Fruit fly (Drosophila melanogaster) whole organism, embryonic: ENCODE results near the gene CG32488.
A peak's percentile ranks its signal among the peaks of the same experiment; 100 is the strongest.

Experiments used
- Abd-B ChIP-seq: fragments of 200-800 bp; sonication (Bioruptor generic); optimal IDR thresholded peaks from 2 replicates; lab custom pipeline; 2018; ENCODE audit warnings: missing biosample characterization, mild to moderate bottlenecking, missing genetic modification characterization, moderate library complexity
- Atf6 ChIP-seq: fragments of 200-800 bp; sonication (Bioruptor generic); IDR thresholded peaks from 2 replicates; pipeline ENCODE4 v1.3.6; 2022; ENCODE audit warnings: missing biosample characterization, missing genetic modification characterization
- Blimp-1 ChIP-seq: fragments of 200-800 bp; sonication (Bioruptor generic); optimal IDR thresholded peaks from 3 replicates; lab custom pipeline; 2018; ENCODE audit warnings: missing biosample characterization, missing genetic modification characterization, mild to moderate bottlenecking, moderate library complexity, missing genetic modification reagents
- CG10267 ChIP-seq: fragments of 200-800 bp; sonication (Bioruptor generic); optimal IDR thresholded peaks from 2 replicates; lab custom pipeline; 2018; ENCODE audit warnings: missing biosample characterization, mild to moderate bottlenecking, missing genetic modification characterization, moderate library complexity
- CG12219 ChIP-seq: fragments of 200-800 bp; sonication (Bioruptor generic); optimal IDR thresholded peaks from 3 replicates; lab custom pipeline; 2018; ENCODE audit warnings: missing biosample characterization, mild to moderate bottlenecking, missing genetic modification characterization
- CG13287 ChIP-seq: fragments of 200-800 bp; sonication (Bioruptor generic); IDR thresholded peaks from 2 replicates; pipeline ENCODE4 v1.3.6; 2022; ENCODE audit warnings: missing biosample characterization, missing genetic modification characterization; ENCODE audit not compliant: partially characterized antibody
- CG13894 ChIP-seq: fragments of 200-800 bp; sonication (Bioruptor generic); optimal IDR thresholded peaks from 3 replicates; lab custom pipeline; 2018; ENCODE audit warnings: missing biosample characterization, mild to moderate bottlenecking, missing genetic modification characterization, moderate library complexity
- CG14014 ChIP-seq: fragments of 200-800 bp; sonication (Bioruptor generic); IDR thresholded peaks from 2 replicates; pipeline ENCODE4 v1.3.6; 2022; ENCODE audit warnings: missing biosample characterization, missing genetic modification characterization
- CG14710 ChIP-seq: fragments of 200-800 bp; sonication (Bioruptor generic); optimal IDR thresholded peaks from 3 replicates; lab custom pipeline; 2019; ENCODE audit warnings: missing biosample characterization, mild to moderate bottlenecking, missing genetic modification characterization, moderate library complexity
- CG15601 ChIP-seq: fragments of 200-800 bp; sonication (Bioruptor generic); optimal IDR thresholded peaks from 3 replicates; lab custom pipeline; 2019; ENCODE audit warnings: missing biosample characterization, mild to moderate bottlenecking, missing genetic modification characterization, moderate library complexity
- CG16815 ChIP-seq: fragments of 200-800 bp; sonication (Bioruptor generic); optimal IDR thresholded peaks from 3 replicates; lab custom pipeline; 2017; ENCODE audit warnings: missing biosample characterization, mild to moderate bottlenecking, missing genetic modification characterization
- CG17361 ChIP-seq: fragments of 200-800 bp; sonication (Bioruptor generic); IDR thresholded peaks from 3 replicates; pipeline ENCODE4 v1.3.6; 2022; ENCODE audit warnings: missing biosample characterization, missing genetic modification characterization
- CG1832 ChIP-seq: fragments of 200-800 bp; sonication (Bioruptor generic); optimal IDR thresholded peaks from 2 replicates; lab custom pipeline; 2017; ENCODE audit warnings: missing biosample characterization, mild to moderate bottlenecking, missing genetic modification characterization, inconsistent platforms
- CG18476 ChIP-seq: fragments of 200-800 bp; sonication (Bioruptor generic); optimal IDR thresholded peaks from 2 replicates; lab custom pipeline; 2016; ENCODE audit warnings: missing biosample characterization, mild to moderate bottlenecking, missing genetic modification characterization
- CG2116 ChIP-seq: fragments of 200-800 bp; sonication (Bioruptor generic); optimal IDR thresholded peaks from 3 replicates; lab custom pipeline; 2018; ENCODE audit warnings: missing biosample characterization, mild to moderate bottlenecking, missing genetic modification characterization
- CG2875 ChIP-seq: fragments of 200-800 bp; sonication (Bioruptor generic); optimal IDR thresholded peaks from 2 replicates; lab custom pipeline; 2017; ENCODE audit warnings: missing biosample characterization, mild to moderate bottlenecking, missing genetic modification characterization, missing genetic modification reagents
- CG3281 ChIP-seq: fragments of 200-800 bp; sonication (Bioruptor generic); optimal IDR thresholded peaks from 3 replicates; lab custom pipeline; 2017; ENCODE audit warnings: missing biosample characterization, mild to moderate bottlenecking, missing genetic modification characterization
- CG34224 ChIP-seq: fragments of 200-800 bp; sonication (Bioruptor generic); IDR thresholded peaks from 3 replicates; pipeline ENCODE4 v1.3.6; 2022; ENCODE audit warnings: missing biosample characterization, missing genetic modification characterization; ENCODE audit not compliant: partially characterized antibody
- CG8924 ChIP-seq: fragments of 200-800 bp; optimal IDR thresholded peaks from 3 replicates; lab custom pipeline; 2019; ENCODE audit warnings: missing biosample characterization, mild to moderate bottlenecking, missing genetic modification characterization, moderate library complexity
- Dbx ChIP-seq: fragments of 200-800 bp; sonication (Bioruptor generic); IDR thresholded peaks from 3 replicates; pipeline ENCODE4 v1.3.6; 2022; ENCODE audit warnings: missing biosample characterization, missing genetic modification characterization
- Drgx ChIP-seq: fragments of 200-800 bp; sonication (Bioruptor generic); IDR thresholded peaks from 2 replicates; pipeline ENCODE4 v1.3.6; 2022; ENCODE audit warnings: missing biosample characterization, missing genetic modification characterization
- E2f2 ChIP-seq: fragments of 200-800 bp; sonication (Bioruptor generic); IDR thresholded peaks from 2 replicates; pipeline ENCODE4 v1.3.6; 2022; ENCODE audit warnings: missing biosample characterization, missing genetic modification characterization
- HLH4C ChIP-seq: fragments of 200-800 bp; sonication (Bioruptor generic); IDR thresholded peaks from 3 replicates; pipeline ENCODE4 v1.3.6; 2022; ENCODE audit warnings: missing biosample characterization, missing genetic modification characterization; ENCODE audit not compliant: partially characterized antibody
- Hmx ChIP-seq: fragments of 200-800 bp; sonication (Bioruptor generic); optimal IDR thresholded peaks from 2 replicates; lab custom pipeline; 2016; ENCODE audit warnings: missing biosample characterization, missing genetic modification characterization
- MESR4 ChIP-seq: fragments of 200-800 bp; sonication (Bioruptor generic); optimal IDR thresholded peaks from 2 replicates; lab custom pipeline; 2018; ENCODE audit warnings: missing biosample characterization, mild to moderate bottlenecking, missing genetic modification characterization, moderate library complexity
- Max ChIP-seq: fragments of 200-800 bp; sonication (Bioruptor generic); optimal IDR thresholded peaks from 2 replicates; lab custom pipeline; 2016; ENCODE audit warnings: missing biosample characterization, mild to moderate bottlenecking, missing genetic modification characterization
- Mes4 ChIP-seq: fragments of 200-800 bp; sonication (Bioruptor generic); optimal IDR thresholded peaks from 2 replicates; lab custom pipeline; 2016; ENCODE audit warnings: missing biosample characterization, missing genetic modification characterization
- Sry-β ChIP-seq: fragments of 200-800 bp; sonication (Bioruptor generic); optimal IDR thresholded peaks from 2 replicates; lab custom pipeline; 2018; ENCODE audit warnings: missing biosample characterization, mild to moderate bottlenecking, missing genetic modification characterization, moderate library complexity
- ato ChIP-seq: fragments of 200-800 bp; sonication (Bioruptor generic); IDR thresholded peaks from 2 replicates; pipeline ENCODE4 v1.3.6; 2022; ENCODE audit warnings: missing biosample characterization, missing genetic modification characterization; ENCODE audit not compliant: partially characterized antibody
- bbx ChIP-seq: fragments of 200-800 bp; sonication (Bioruptor generic); IDR thresholded peaks from 2 replicates; pipeline ENCODE4 v1.3.6; 2022; ENCODE audit warnings: missing biosample characterization, missing genetic modification characterization; ENCODE audit not compliant: partially characterized antibody
- bsh ChIP-seq, 2 experiments: fragments of 200-800 bp; sonication (Bioruptor generic); optimal IDR thresholded peaks; 2 replicates each; lab custom pipeline; 2017 to 2018; ENCODE audit warnings: mild to moderate bottlenecking in 2 of 2, missing biosample characterization in 2 of 2, missing genetic modification characterization in 2 of 2, moderate library complexity in 1 of 2
- chinmo ChIP-seq: fragments of 200-800 bp; sonication (Bioruptor generic); IDR thresholded peaks from 4 replicates; pipeline ENCODE4 v1.3.6; 2022; ENCODE audit warnings: missing biosample characterization, missing genetic modification characterization; ENCODE audit not compliant: partially characterized antibody
- disco-r ChIP-seq: fragments of 200-800 bp; sonication (Bioruptor generic); optimal IDR thresholded peaks from 2 replicates; lab custom pipeline; 2016; ENCODE audit warnings: missing biosample characterization, missing genetic modification characterization
- eve ChIP-seq, 2 experiments: fragments of >200 bp; optimal IDR thresholded peaks; 2 replicates each; lab custom pipeline; 2017; ENCODE audit warnings: missing biosample characterization in 2 of 2, missing genetic modification characterization in 2 of 2
- eyg ChIP-seq: fragments of 200-800 bp; sonication (Bioruptor generic); optimal IDR thresholded peaks from 3 replicates; lab custom pipeline; 2016; ENCODE audit warnings: missing biosample characterization, missing genetic modification characterization
- ham ChIP-seq: fragments of 200-800 bp; sonication (Bioruptor generic); IDR thresholded peaks from 2 replicates; pipeline ENCODE4 v1.3.6; 2022; ENCODE audit warnings: missing biosample characterization, missing genetic modification characterization
- kah ChIP-seq: fragments of 200-800 bp; sonication (Bioruptor generic); optimal IDR thresholded peaks from 2 replicates; lab custom pipeline; 2018; ENCODE audit warnings: missing biosample characterization, mild to moderate bottlenecking, missing genetic modification characterization
- mld ChIP-seq: fragments of 200-800 bp; sonication (Bioruptor generic); IDR thresholded peaks from 3 replicates; pipeline ENCODE4 v1.3.6; 2022; ENCODE audit warnings: missing biosample characterization, missing genetic modification characterization; ENCODE audit not compliant: partially characterized antibody
- otp ChIP-seq: fragments of 200-800 bp; sonication (Bioruptor generic); IDR thresholded peaks from 3 replicates; pipeline ENCODE4, ENCODE4 v1.3.6; 2022; ENCODE audit warnings: missing biosample characterization, missing genetic modification characterization
- pros ChIP-seq: fragments of 200-800 bp; sonication (Bioruptor generic); optimal IDR thresholded peaks from 3 replicates; lab custom pipeline; 2019; ENCODE audit warnings: missing biosample characterization, mild to moderate bottlenecking, missing genetic modification characterization, moderate library complexity
- pzg ChIP-seq: fragments of 200-800 bp; sonication (Bioruptor generic); optimal IDR thresholded peaks from 3 replicates; lab custom pipeline; 2018; ENCODE audit warnings: missing biosample characterization, mild to moderate bottlenecking, missing genetic modification characterization, moderate library complexity
- shn ChIP-seq: fragments of 200-800 bp; sonication (Bioruptor generic); optimal IDR thresholded peaks from 3 replicates; lab custom pipeline; 2016; ENCODE audit warnings: missing biosample characterization, missing genetic modification characterization
- sisA ChIP-seq: fragments of 200-800 bp; sonication (Bioruptor generic); IDR thresholded peaks from 2 replicates; pipeline ENCODE4 v1.3.6; 2022; ENCODE audit warnings: missing biosample characterization, missing genetic modification characterization
- trem ChIP-seq: fragments of 200-800 bp; optimal IDR thresholded peaks from 3 replicates; lab custom pipeline; 2019; ENCODE audit warnings: missing biosample characterization, mild to moderate bottlenecking, missing genetic modification characterization, moderate library complexity
- vnd ChIP-seq: fragments of 200-800 bp; sonication (Bioruptor generic); IDR thresholded peaks from 3 replicates; pipeline ENCODE4 v1.3.6; 2022; ENCODE audit warnings: missing biosample characterization, missing genetic modification characterization; ENCODE audit not compliant: partially characterized antibody
- zen2 ChIP-seq: fragments of 200-800 bp; sonication (Bioruptor generic); IDR thresholded peaks from 3 replicates; pipeline ENCODE4 v1.3.6; 2022; ENCODE audit warnings: missing biosample characterization, missing genetic modification characterization; ENCODE audit not compliant: partially characterized antibody

CG32488 gene

dm6 chr3L:3058970-3059883 is 43.4 kb upstream of the CG32488 start (continued):
- no peak for TF ChIP-seq eve (GFP tag; optimal IDR thresholded peaks at IDR 0.05; lab: Kevin White, UChicago)
- no peak for TF ChIP-seq mld (GFP tag; lab: Robert Waterston, UW)
- TF ChIP-seq CG17361 (GFP tag; lab: Robert Waterston, UW), result peak; percentile 70; the same call in 2 of the 3 replicates
- TF ChIP-seq kah (GFP tag; lab: Kevin White, UChicago), result peak; percentile 36
- peak; percentile 19 for TF ChIP-seq CG2875 (GFP tag; lab: Kevin White, UChicago)
- no peak for TF ChIP-seq ato
- no peak for TF ChIP-seq ham
- TF ChIP-seq bsh (GFP tag; optimal IDR thresholded peaks at IDR 0.05; lab: Kevin White, UChicago), result peak in 1 of 2 experiments; percentile 49

- TF ChIP-seq Drgx, result no peak
- TF ChIP-seq Max (GFP tag; lab: Kevin White, UChicago), result peak; percentile 35
- no peak for TF ChIP-seq CG15601 (tag; lab: Kevin White, UChicago)
- no peak for TF ChIP-seq Atf6 (GFP tag; lab: Robert Waterston, UW)
- no peak for TF ChIP-seq CG3281 (GFP tag; lab: Kevin White, UChicago)
- no peak for TF ChIP-seq sisA (GFP tag; lab: Robert Waterston, UW)
- TF ChIP-seq HLH4C (GFP tag; lab: Robert Waterston, UW), result peak; percentile 83
- TF ChIP-seq CG13894 (tag; lab: Kevin White, UChicago), result no peak
- TF ChIP-seq MESR4 (GFP tag; lab: Kevin White, UChicago), result peak; percentile 51
- TF ChIP-seq CG1832 (GFP tag; lab: Kevin White, UChicago), result no peak
- peak; percentile 42 for TF ChIP-seq CG2116
- no peak for TF ChIP-seq CG12219 (GFP tag; lab: Kevin White, UChicago)
- peak; percentile 76 for TF ChIP-seq CG13287 (GFP tag; lab: Robert Waterston, UW)
- TF ChIP-seq CG14710, result peak; percentile 100
- no peak for TF ChIP-seq Blimp-1 (GFP tag; lab: Kevin White, UChicago)
- peak; percentile 88 for TF ChIP-seq otp
- TF ChIP-seq Sry-β (GFP tag; lab: Kevin White, UChicago), result no peak
- no peak for TF ChIP-seq Hmx (GFP tag; lab: Kevin White, UChicago)
- TF ChIP-seq CG18476 (GFP tag; lab: Kevin White, UChicago), result no peak
- no peak for TF ChIP-seq CG8924 (tag; lab: Kevin White, UChicago)
- peak; percentile 74; the same call in 2 of the 4 replicates for TF ChIP-seq chinmo (GFP tag; lab: Robert Waterston, UW)
- peak; percentile 52; the same call in 1 of the 3 replicates for TF ChIP-seq vnd
- no peak for TF ChIP-seq Mes4 (GFP tag; lab: Kevin White, UChicago)
- TF ChIP-seq CG16815 (GFP tag; lab: Kevin White, UChicago), result no peak
- TF ChIP-seq pros (GFP tag; lab: Kevin White, UChicago), result no peak
- peak; percentile 64; the same call in 1 of the 3 replicates for TF ChIP-seq zen2
- no peak for TF ChIP-seq CG14014 (GFP tag; lab: Robert Waterston, UW)
- TF ChIP-seq shn, result no peak
- peak; percentile 51 for TF ChIP-seq trem (tag; lab: Kevin White, UChicago)
- TF ChIP-seq CG34224 (GFP tag; lab: Robert Waterston, UW), result peak; percentile 76
- peak; percentile 68 for TF ChIP-seq pzg (GFP tag; lab: Kevin White, UChicago)
- no peak for TF ChIP-seq Dbx (GFP tag; lab: Robert Waterston, UW)
- TF ChIP-seq eyg (GFP tag; lab: Kevin White, UChicago), result no peak
- TF ChIP-seq disco-r (GFP tag; lab: Kevin White, UChicago), result no peak
- TF ChIP-seq E2f2, result peak; percentile 97
- TF ChIP-seq Abd-B, result no peak
- peak; percentile 81 for TF ChIP-seq bbx
- peak; percentile 17 for TF ChIP-seq CG10267 (tag; lab: Kevin White, UChicago)
Measured at dm6 chr3L:3054851-3055250, 39.0 kb upstream of the CG32488 start, which contains the start of gene CG16753. Gene CG16753 (plus strand): TSS chr3L:3055079.
